Worm (Caenorhabditis elegans): Measurements from ENCODE around the gene Y54G11A.17.

ce11 chrII:14377796-14378195 is 28.6 kb upstream of the Y54G11A.17 start, which contains the start of gene acr-20:
- TF ChIP-seq nhr-11 (tag; optimal IDR thresholded peaks at IDR 0.05): no peak
- no peak for TF ChIP-seq ceh-44 (GFP tag; IDR thresholded peaks at IDR 0.05)
- no peak for TF ChIP-seq nhr-6 (tag; optimal IDR thresholded peaks at IDR 0.05)
- TF ChIP-seq nhr-237 (tag; optimal IDR thresholded peaks at IDR 0.05): no peak
- TF ChIP-seq snpc-4 (tag; optimal IDR thresholded peaks at IDR 0.05): no peak
- no peak for TF ChIP-seq lin-39 (tag; optimal IDR thresholded peaks at IDR 0.05)
- TF ChIP-seq hif-1 (tag; optimal IDR thresholded peaks at IDR 0.05): no peak
- TF ChIP-seq pha-4 (GFP tag; IDR thresholded peaks at IDR 0.05): no peak
- no peak for TF ChIP-seq pha-4 (tag; optimal IDR thresholded peaks at IDR 0.05)
- no peak for TF ChIP-seq dve-1 (tag; optimal IDR thresholded peaks at IDR 0.05; ENCODE audit: insufficient read depth)
- no peak for TF ChIP-seq egl-27 (tag; optimal IDR thresholded peaks at IDR 0.05)
- TF ChIP-seq ztf-11 (tag; optimal IDR thresholded peaks at IDR 0.05): no peak
- no peak for TF ChIP-seq rbr-2 (tag; optimal IDR thresholded peaks at IDR 0.05)

Measured in whole organism, L4 larva.